Worm (Caenorhabditis elegans) whole organism, L4/young adult: Measurements from ENCODE around the gene H38K22.9.

ENCODE experiments used
- W03F9.2 ChIP-seq: fragments of 150-350 bp; optimal IDR thresholded peaks from 2 replicates; lab custom pipeline; 2014; ENCODE audit warnings: missing biosample characterization, missing genetic modification characterization
- dao-5 ChIP-seq: sonication (generic microtip); optimal IDR thresholded peaks from 2 replicates; lab custom pipeline; 2016; ENCODE audit warnings: missing genotype, missing genetic modification characterization, moderate library complexity, missing compliant biosample characterization
- him-1 ChIP-seq: sonication (generic microtip); optimal IDR thresholded peaks from 2 replicates; lab custom pipeline; 2016; ENCODE audit warnings: missing genotype, missing genetic modification reagents, missing genetic modification characterization, missing compliant biosample characterization

ce11 chrIII:4323859-4324258, at the start of gene H38K22.9:
- no peak for TF ChIP-seq him-1
- no peak for TF ChIP-seq W03F9.2
- no peak for TF ChIP-seq dao-5 (tag; lab: Kevin White, UChicago)
